Fruit fly (Drosophila melanogaster) whole organism, embryonic: Measurements from ENCODE around the gene Cnb.
A peak's percentile ranks its signal among the peaks of the same experiment; 100 is the strongest.

ENCODE experiments used
- Antp ChIP-seq: fragments of 200-800 bp; sonication (Bioruptor generic); optimal IDR thresholded peaks from 3 replicates; lab custom pipeline; 2016; ENCODE audit warnings: missing biosample characterization, missing genetic modification characterization
- B-H2 ChIP-seq: fragments of 200-800 bp; sonication (Bioruptor generic); optimal IDR thresholded peaks from 2 replicates; lab custom pipeline; 2018; ENCODE audit warnings: missing biosample characterization, mild to moderate bottlenecking, missing genetic modification characterization
- C15 ChIP-seq: fragments of 200-800 bp; sonication (Bioruptor generic); IDR thresholded peaks from 3 replicates; pipeline ENCODE4 v1.3.6; 2022; ENCODE audit warnings: missing biosample characterization, missing genetic modification characterization
- CG1024 ChIP-seq: fragments of 200-800 bp; sonication (Bioruptor generic); IDR thresholded peaks from 2 replicates; pipeline ENCODE4 v1.3.6; 2022; ENCODE audit warnings: missing biosample characterization, missing genetic modification characterization
- CG10267 ChIP-seq: fragments of 200-800 bp; sonication (Bioruptor generic); optimal IDR thresholded peaks from 2 replicates; lab custom pipeline; 2018; ENCODE audit warnings: missing biosample characterization, mild to moderate bottlenecking, missing genetic modification characterization, moderate library complexity
- CG10979 ChIP-seq: fragments of 200-800 bp; sonication (Bioruptor generic); optimal IDR thresholded peaks from 2 replicates; lab custom pipeline; 2018; ENCODE audit warnings: missing biosample characterization, mild to moderate bottlenecking, missing genetic modification characterization, moderate library complexity
- CG12299 ChIP-seq: fragments of 200-800 bp; sonication (Bioruptor generic); optimal IDR thresholded peaks from 2 replicates; lab custom pipeline; 2018; ENCODE audit warnings: missing biosample characterization, mild to moderate bottlenecking, missing genetic modification characterization
- CG13287 ChIP-seq: fragments of 200-800 bp; sonication (Bioruptor generic); IDR thresholded peaks from 2 replicates; pipeline ENCODE4 v1.3.6; 2022; ENCODE audit warnings: missing biosample characterization, missing genetic modification characterization; ENCODE audit not compliant: partially characterized antibody
- CG14050 ChIP-seq: fragments of 200-800 bp; sonication (Bioruptor generic); IDR thresholded peaks from 3 replicates; pipeline ENCODE4 v1.3.6; 2022; ENCODE audit warnings: missing biosample characterization, missing genetic modification characterization
- CG14441 ChIP-seq: fragments of 200-800 bp; sonication (Bioruptor generic); IDR thresholded peaks from 2 replicates; pipeline ENCODE4 v1.3.6; 2022; ENCODE audit warnings: missing biosample characterization, missing genetic modification characterization
- CG3163 ChIP-seq: fragments of 200-800 bp; sonication (Bioruptor generic); optimal IDR thresholded peaks from 3 replicates; lab custom pipeline; 2016; ENCODE audit warnings: missing biosample characterization, missing genetic modification characterization
- CG5180 ChIP-seq: fragments of 200-800 bp; sonication (Bioruptor generic); optimal IDR thresholded peaks from 3 replicates; lab custom pipeline; 2017; ENCODE audit warnings: missing biosample characterization, missing genetic modification characterization, mild to moderate bottlenecking, moderate library complexity, missing genetic modification reagents
- CG5953 ChIP-seq: fragments of 200-800 bp; sonication (Bioruptor generic); IDR thresholded peaks from 2 replicates; pipeline ENCODE4 v1.3.6; 2022; ENCODE audit warnings: missing biosample characterization, missing genetic modification characterization
- CG6689 ChIP-seq: fragments of 200-800 bp; sonication (Bioruptor generic); IDR thresholded peaks from 2 replicates; pipeline ENCODE4 v1.3.6; 2022; ENCODE audit warnings: missing biosample characterization, missing genetic modification characterization
- CG6791 ChIP-seq: fragments of 200-800 bp; sonication (Bioruptor generic); IDR thresholded peaks from 3 replicates; pipeline ENCODE4 v1.3.6; 2022; ENCODE audit warnings: missing biosample characterization, missing genetic modification characterization; ENCODE audit not compliant: partially characterized antibody
- CG7556 ChIP-seq: fragments of 200-800 bp; sonication (Bioruptor generic); optimal IDR thresholded peaks from 2 replicates; lab custom pipeline; 2017; ENCODE audit warnings: missing biosample characterization, mild to moderate bottlenecking, missing genetic modification characterization
- CG7928 ChIP-seq: fragments of 200-800 bp; sonication (Bioruptor generic); optimal IDR thresholded peaks from 2 replicates; lab custom pipeline; 2017; ENCODE audit warnings: missing biosample characterization, mild to moderate bottlenecking, missing genetic modification characterization
- CG7987 ChIP-seq: fragments of 200-800 bp; sonication (Bioruptor generic); optimal IDR thresholded peaks from 2 replicates; lab custom pipeline; 2018; ENCODE audit warnings: missing biosample characterization, mild to moderate bottlenecking, missing genetic modification characterization, moderate library complexity
- CG8281 ChIP-seq: fragments of 200-800 bp; sonication (Bioruptor generic); optimal IDR thresholded peaks from 2 replicates; lab custom pipeline; 2018; ENCODE audit warnings: missing biosample characterization, mild to moderate bottlenecking, missing genetic modification characterization, moderate library complexity
- CG8388 ChIP-seq: fragments of 200-800 bp; sonication (Bioruptor generic); optimal IDR thresholded peaks from 2 replicates; lab custom pipeline; 2019; ENCODE audit warnings: missing biosample characterization, mild to moderate bottlenecking, missing genetic modification characterization, moderate library complexity
- CG8944 ChIP-seq: fragments of 200-800 bp; sonication (Bioruptor generic); optimal IDR thresholded peaks from 3 replicates; lab custom pipeline; 2016; ENCODE audit warnings: missing biosample characterization, missing genetic modification characterization
- Dad ChIP-seq: fragments of 200-800 bp; sonication (Bioruptor generic); optimal IDR thresholded peaks from 3 replicates; lab custom pipeline; 2016; ENCODE audit warnings: missing biosample characterization, missing genetic modification characterization
- Fer3 ChIP-seq: fragments of 200-800 bp; sonication (Bioruptor generic); optimal IDR thresholded peaks from 2 replicates; lab custom pipeline; 2018; ENCODE audit warnings: missing biosample characterization, mild to moderate bottlenecking, missing genetic modification characterization, moderate library complexity
- HHEX ChIP-seq: fragments of 200-800 bp; sonication (Bioruptor generic); optimal IDR thresholded peaks from 3 replicates; lab custom pipeline; 2017; ENCODE audit warnings: missing biosample characterization, mild to moderate bottlenecking, missing genetic modification characterization, missing genetic modification reagents
- HLH54F ChIP-seq: fragments of 200-800 bp; sonication (Bioruptor generic); optimal IDR thresholded peaks from 3 replicates; lab custom pipeline; 2016; ENCODE audit warnings: missing biosample characterization, missing genetic modification characterization
- Kr ChIP-seq: fragments of 200-800 bp; sonication (Bioruptor generic); optimal IDR thresholded peaks from 2 replicates; lab custom pipeline; 2017; ENCODE audit warnings: missing biosample characterization, mild to moderate bottlenecking, missing genetic modification characterization
- NFAT ChIP-seq: fragments of 200-800 bp; sonication (Bioruptor generic); IDR thresholded peaks from 2 replicates; pipeline ENCODE4 v1.3.6; 2022; ENCODE audit warnings: missing biosample characterization, missing genetic modification characterization
- Nf-YC ChIP-seq: fragments of 200-800 bp; optimal IDR thresholded peaks from 3 replicates; lab custom pipeline; 2019; ENCODE audit warnings: missing biosample characterization, mild to moderate bottlenecking, missing genetic modification characterization, moderate library complexity
- Rx ChIP-seq: fragments of 200-800 bp; sonication (Bioruptor generic); IDR thresholded peaks from 2 replicates; pipeline ENCODE4 v1.3.6; 2022; ENCODE audit warnings: missing biosample characterization, missing genetic modification characterization
- Six4 ChIP-seq: fragments of 200-800 bp; sonication (Bioruptor generic); optimal IDR thresholded peaks from 2 replicates; lab custom pipeline; 2016; ENCODE audit warnings: missing biosample characterization, missing genetic modification characterization
- Sox100B ChIP-seq: fragments of 200-800 bp; sonication (Bioruptor generic); optimal IDR thresholded peaks from 3 replicates; lab custom pipeline; 2018; ENCODE audit warnings: missing biosample characterization, mild to moderate bottlenecking, missing genetic modification characterization
- Stat92E ChIP-seq, 3 experiments: fragments of >200 bp in 2 of 3; fragments of 200-800 bp in 1 of 3; sonication (Bioruptor generic) in 1 of 3; optimal IDR thresholded peaks; 2 replicates each; lab custom pipeline; 2017 to 2019; ENCODE audit warnings: missing biosample characterization in 3 of 3, missing genetic modification characterization in 3 of 3, mild to moderate bottlenecking in 1 of 3, moderate library complexity in 1 of 3
- Usf ChIP-seq: fragments of 200-800 bp; sonication (Bioruptor generic); optimal IDR thresholded peaks from 2 replicates; lab custom pipeline; 2017; ENCODE audit warnings: missing genotype, missing biosample characterization, missing genetic modification characterization
- Vsx1 ChIP-seq: fragments of 200-800 bp; sonication (Bioruptor generic); optimal IDR thresholded peaks from 2 replicates; lab custom pipeline; 2017; ENCODE audit warnings: missing biosample characterization, mild to moderate bottlenecking, missing genetic modification characterization, missing genetic modification reagents
- abd-A ChIP-seq: fragments of 200-800 bp; sonication (Bioruptor generic); optimal IDR thresholded peaks from 3 replicates; lab custom pipeline; 2019; ENCODE audit warnings: missing biosample characterization, mild to moderate bottlenecking, missing genetic modification characterization, moderate library complexity
- al ChIP-seq: fragments of 200-800 bp; sonication (Bioruptor generic); IDR thresholded peaks from 2 replicates; pipeline ENCODE4 v1.3.6; 2022; ENCODE audit warnings: missing biosample characterization, missing genetic modification characterization
- ash1 ChIP-seq: fragments of 200-800 bp; sonication (Bioruptor generic); optimal IDR thresholded peaks from 2 replicates; lab custom pipeline; 2018; ENCODE audit warnings: missing biosample characterization, mild to moderate bottlenecking, missing genetic modification characterization
- br ChIP-seq: fragments of >200 bp; optimal IDR thresholded peaks from 2 replicates; lab custom pipeline; 2017
- ewg ChIP-seq: fragments of 200-800 bp; sonication (Bioruptor generic); optimal IDR thresholded peaks from 3 replicates; lab custom pipeline; 2017; ENCODE audit warnings: mild to moderate bottlenecking, missing biosample characterization, missing genetic modification reagents, missing genetic modification characterization
- fd3F ChIP-seq: fragments of 200-800 bp; sonication (Bioruptor generic); optimal IDR thresholded peaks from 2 replicates; lab custom pipeline; 2018; ENCODE audit warnings: missing biosample characterization, mild to moderate bottlenecking, missing genetic modification characterization, moderate library complexity
- fd96Cb ChIP-seq: fragments of 200-800 bp; sonication (Bioruptor generic); optimal IDR thresholded peaks from 2 replicates; lab custom pipeline; 2018; ENCODE audit warnings: missing biosample characterization, mild to moderate bottlenecking, missing genetic modification characterization, moderate library complexity
- mam ChIP-seq: fragments of 200-800 bp; sonication (Bioruptor generic); optimal IDR thresholded peaks from 3 replicates; lab custom pipeline; 2016; ENCODE audit warnings: missing biosample characterization, missing genetic modification characterization
- org-1 ChIP-seq: fragments of 200-800 bp; sonication (Bioruptor generic); optimal IDR thresholded peaks from 2 replicates; lab custom pipeline; 2017; ENCODE audit warnings: missing biosample characterization, missing genetic modification characterization
- sisA ChIP-seq: fragments of 200-800 bp; sonication (Bioruptor generic); IDR thresholded peaks from 2 replicates; pipeline ENCODE4 v1.3.6; 2022; ENCODE audit warnings: missing biosample characterization, missing genetic modification characterization
- ssp ChIP-seq: fragments of 200-800 bp; sonication (Bioruptor generic); IDR thresholded peaks from 2 replicates; pipeline ENCODE4 v1.3.6; 2022; ENCODE audit warnings: missing biosample characterization, missing genetic modification characterization
- stc ChIP-seq: fragments of 200-800 bp; sonication (Bioruptor generic); IDR thresholded peaks from 2 replicates; pipeline ENCODE4 v1.3.6; 2022; ENCODE audit warnings: missing biosample characterization, missing genetic modification characterization
- wdn ChIP-seq: fragments of 200-800 bp; sonication (Bioruptor generic); IDR thresholded peaks from 2 replicates; pipeline ENCODE4 v1.3.6; 2022; ENCODE audit warnings: missing biosample characterization, missing genetic modification characterization
- wek ChIP-seq: fragments of 200-800 bp; sonication (Bioruptor generic); optimal IDR thresholded peaks from 3 replicates; lab custom pipeline; 2018; ENCODE audit warnings: missing biosample characterization, mild to moderate bottlenecking, missing genetic modification characterization, moderate library complexity

The Cnb gene

dm6 chr3L:1940843-1941418 lies 6.4 kb upstream of the Cnb start, which contains the start of gene Mfap1 (continued):
- TF ChIP-seq CG6791 (GFP tag; lab: Robert Waterston, UW), result peak; percentile 64; the same call in 2 of the 3 replicates
- no peak for TF ChIP-seq ash1 (GFP tag; lab: Kevin White, UChicago)
- TF ChIP-seq CG7928 (GFP tag; lab: Kevin White, UChicago), result no peak

- TF ChIP-seq Kr (GFP tag; lab: Kevin White, UChicago), result no peak
- no peak for TF ChIP-seq Fer3 (tag; lab: Kevin White, UChicago)
- TF ChIP-seq Six4, result no peak
- TF ChIP-seq Sox100B (GFP tag; lab: Kevin White, UChicago), result no peak
- no peak for TF ChIP-seq NFAT (GFP tag; lab: Robert Waterston, UW)
- no peak for TF ChIP-seq CG12299 (tag; lab: Kevin White, UChicago)
- no peak for TF ChIP-seq CG5180
- peak; percentile 69 for TF ChIP-seq Rx
- no peak for TF ChIP-seq Vsx1
- peak; percentile 45 for TF ChIP-seq ewg (GFP tag; lab: Kevin White, UChicago)
- TF ChIP-seq HLH54F (GFP tag; lab: Kevin White, UChicago), result peak; percentile 61
- TF ChIP-seq CG14050, result peak; percentile 75
- peak; percentile 41 for TF ChIP-seq Antp
- no peak for TF ChIP-seq CG8388 (GFP tag; lab: Kevin White, UChicago)
- TF ChIP-seq Dad (GFP tag; lab: Kevin White, UChicago), result peak; percentile 39
- TF ChIP-seq CG3163 (GFP tag; lab: Kevin White, UChicago), result peak; percentile 74
- no peak for TF ChIP-seq CG8281 (tag; lab: Kevin White, UChicago)
- TF ChIP-seq HHEX (GFP tag; lab: Kevin White, UChicago), result no peak
- peak; percentile 27 for TF ChIP-seq wek (GFP tag; lab: Kevin White, UChicago)
- peak; percentile 57 for TF ChIP-seq fd96Cb (tag; lab: Kevin White, UChicago)
- peak; percentile 51 for TF ChIP-seq fd3F (GFP tag; lab: Kevin White, UChicago)
- no peak for TF ChIP-seq C15 (GFP tag; lab: Robert Waterston, UW)
- no peak for TF ChIP-seq br (lab: Kevin White, UChicago)
- no peak for TF ChIP-seq CG10979 (tag; lab: Kevin White, UChicago)
- TF ChIP-seq mam (GFP tag; lab: Kevin White, UChicago), result peak; percentile 61
- TF ChIP-seq CG7987 (GFP tag; lab: Kevin White, UChicago), result no peak
- peak; percentile 66 for TF ChIP-seq CG1024 (GFP tag; lab: Robert Waterston, UW)
- peak; percentile 66 for TF ChIP-seq ssp (GFP tag; lab: Robert Waterston, UW)
- TF ChIP-seq CG6689 (GFP tag; lab: Robert Waterston, UW), result peak; percentile 85
- peak; percentile 43; the same call in 1 of the 2 replicates for TF ChIP-seq al (GFP tag; lab: Robert Waterston, UW)
- TF ChIP-seq abd-A (tag; lab: Kevin White, UChicago), result no peak
- TF ChIP-seq CG13287 (GFP tag; lab: Robert Waterston, UW), result no peak
- peak; percentile 71 for TF ChIP-seq CG8944 (GFP tag; lab: Kevin White, UChicago)
- TF ChIP-seq wdn (GFP tag; lab: Robert Waterston, UW), result 0 out of 2 replicates have a peak, but pooled peaks have one; percentile 16
- TF ChIP-seq B-H2 (GFP tag; lab: Kevin White, UChicago), result no peak
- peak; percentile 85 for TF ChIP-seq CG14441 (GFP tag; lab: Robert Waterston, UW)
- TF ChIP-seq sisA, result peak; percentile 77
- TF ChIP-seq Usf, result no peak
- no peak for TF ChIP-seq Stat92E (GFP tag; optimal IDR thresholded peaks at IDR 0.05; lab: Kevin White, UChicago)
- peak; percentile 84 for TF ChIP-seq CG5953 (GFP tag; lab: Robert Waterston, UW)
- no peak for TF ChIP-seq CG7556 (GFP tag; lab: Kevin White, UChicago)
- TF ChIP-seq stc (GFP tag; lab: Robert Waterston, UW), result peak; percentile 72
- no peak for TF ChIP-seq Nf-YC
- peak; percentile 41 for TF ChIP-seq org-1 (GFP tag; lab: Kevin White, UChicago)
- TF ChIP-seq CG10267 (tag; lab: Kevin White, UChicago), result no peak
These were observed 15.6 kb downstream of the Cnb start, which contains the start of gene SCOT for dm6 chr3L:1962964-1963363. Gene SCOT (plus strand): TSS chr3L:1963143.
